Fruit fly (Drosophila melanogaster) Kc167 (cell line): ENCODE results near the gene ND-ACP.

ENCODE experiments used
- Myc ChIP-seq: fragments of >200 bp; optimal IDR thresholded peaks from 2 replicates; lab custom pipeline; 2017; ENCODE audit warnings: missing external identifiers
- Sin3A ChIP-seq: fragments of >200 bp; optimal IDR thresholded peaks from 2 replicates; lab custom pipeline; 2018; ENCODE audit warnings: missing external identifiers
- h ChIP-seq: fragments of >200 bp; optimal IDR thresholded peaks from 3 replicates; lab custom pipeline; 2018; ENCODE audit warnings: missing external identifiers
- insv ChIP-seq: fragments of >200 bp; optimal IDR thresholded peaks from 3 replicates; lab custom pipeline; 2018; ENCODE audit warnings: missing external identifiers
- psq ChIP-seq: fragments of >200 bp; optimal IDR thresholded peaks from 2 replicates; lab custom pipeline; 2017; ENCODE audit warnings: missing external identifiers
- ttk ChIP-seq: sonication (Bioruptor generic); optimal IDR thresholded peaks from 2 replicates; lab custom pipeline; 2017; ENCODE audit warnings: missing external identifiers

Gene ND-ACP

dm6 chr3L:1313039-1313766, 16.5 kb upstream of the ND-ACP start, which contains the start of the genes sturkopf and Herc4:
TSS of gene sturkopf (minus strand) at chr3L:1313377.
TSS of gene Herc4 (plus strand) at chr3L:1313696.
- TF ChIP-seq Myc (lab: Kevin White, UChicago) (no peak), Sin3A (lab: Kevin White, UChicago) (no peak), psq (lab: Kevin White, UChicago) (no peak), insv (lab: Kevin White, UChicago) (no peak), ttk (lab: Kevin White, UChicago) (no peak), h (lab: Kevin White, UChicago) (no peak)

dm6 chr3L:1318241-1318640, 11.5 kb upstream of the ND-ACP start, which contains the start of gene Myo61F:
TSS of gene Myo61F (plus strand) at chr3L:1318480.
- TF ChIP-seq psq (lab: Kevin White, UChicago) (no peak), ttk (lab: Kevin White, UChicago) (no peak), insv (lab: Kevin White, UChicago) (no peak), Sin3A (lab: Kevin White, UChicago) (no peak), h (lab: Kevin White, UChicago) (no peak), Myc (lab: Kevin White, UChicago) (no peak)

dm6 chr3L:1319097-1319725, 10.5 kb upstream of the ND-ACP start:
- TF ChIP-seq Sin3A (lab: Kevin White, UChicago) (no peak), ttk (lab: Kevin White, UChicago) (no peak), h (lab: Kevin White, UChicago) (no peak), psq (lab: Kevin White, UChicago) (no peak), Myc (lab: Kevin White, UChicago) (no peak), insv (lab: Kevin White, UChicago) (no peak)

- TF ChIP-seq ttk (lab: Kevin White, UChicago) (no peak), insv (lab: Kevin White, UChicago) (no peak), Sin3A (lab: Kevin White, UChicago) (no peak), Myc (lab: Kevin White, UChicago) (no peak), h (lab: Kevin White, UChicago) (no peak), psq (lab: Kevin White, UChicago) (no peak)
Observed at dm6 chr3L:1320230-1320930, 9.4 kb upstream of the ND-ACP start.

- no peak for TF ChIP-seq Myc (lab: Kevin White, UChicago)
- no peak for TF ChIP-seq Sin3A (lab: Kevin White, UChicago)
- TF ChIP-seq ttk (lab: Kevin White, UChicago) = no peak
- TF ChIP-seq insv (lab: Kevin White, UChicago) = no peak
- no peak for TF ChIP-seq h (lab: Kevin White, UChicago)
- no peak for TF ChIP-seq psq (lab: Kevin White, UChicago)
Observed at dm6 chr3L:1320931-1321556, 8.7 kb upstream of the ND-ACP start.

- TF ChIP-seq Myc (lab: Kevin White, UChicago) (no peak), insv (lab: Kevin White, UChicago) (no peak), h (lab: Kevin White, UChicago) (no peak), ttk (lab: Kevin White, UChicago) (no peak), Sin3A (lab: Kevin White, UChicago) (no peak), psq (lab: Kevin White, UChicago) (no peak)
Observed at dm6 chr3L:1322159-1322558, 7.6 kb upstream of the ND-ACP start.

dm6 chr3L:1322706-1323105, 7.0 kb upstream of the ND-ACP start, which contains the start of gene CG9184:
TSS of gene CG9184 (minus strand) at chr3L:1322806.
- TF ChIP-seq Myc (lab: Kevin White, UChicago) = no peak
- no peak for TF ChIP-seq insv (lab: Kevin White, UChicago)
- TF ChIP-seq Sin3A (lab: Kevin White, UChicago) = no peak
- TF ChIP-seq h (lab: Kevin White, UChicago) = no peak
- TF ChIP-seq ttk (lab: Kevin White, UChicago) = no peak
- TF ChIP-seq psq (lab: Kevin White, UChicago) = no peak

- TF ChIP-seq ttk (lab: Kevin White, UChicago) (no peak), h (lab: Kevin White, UChicago) (no peak), insv (lab: Kevin White, UChicago) (no peak), Myc (lab: Kevin White, UChicago) (no peak), Sin3A (lab: Kevin White, UChicago) (no peak), psq (lab: Kevin White, UChicago) (no peak)
Observed at dm6 chr3L:1323136-1323535, 6.6 kb upstream of the ND-ACP start.

dm6 chr3L:1324818-1325625, 4.7 kb upstream of the ND-ACP start:
- no peak for TF ChIP-seq Sin3A (lab: Kevin White, UChicago)
- no peak for TF ChIP-seq psq (lab: Kevin White, UChicago)
- TF ChIP-seq ttk (lab: Kevin White, UChicago) = no peak
- no peak for TF ChIP-seq insv (lab: Kevin White, UChicago)
- no peak for TF ChIP-seq h (lab: Kevin White, UChicago)
- no peak for TF ChIP-seq Myc (lab: Kevin White, UChicago)

- no peak for TF ChIP-seq h (lab: Kevin White, UChicago)
- no peak for TF ChIP-seq Sin3A (lab: Kevin White, UChicago)
- no peak for TF ChIP-seq ttk (lab: Kevin White, UChicago)
- TF ChIP-seq Myc (lab: Kevin White, UChicago) = no peak
- TF ChIP-seq psq (lab: Kevin White, UChicago) = no peak
- TF ChIP-seq insv (lab: Kevin White, UChicago) = no peak
Observed at dm6 chr3L:1325626-1325937, 4.2 kb upstream of the ND-ACP start.
